Worm (Caenorhabditis elegans) whole organism, L2 larva: Measurements from ENCODE around the gene ZK1098.6.
A peak's percentile ranks its signal among the peaks of the same experiment; 100 is the strongest.

Experiments used
- C34F6.9 ChIP-seq: fragments of 150-350 bp; optimal IDR thresholded peaks from 2 replicates; lab custom pipeline; 2014; ENCODE audit warnings: missing biosample characterization, missing genetic modification characterization
- F13H6.1 ChIP-seq: sonication (generic microtip); optimal IDR thresholded peaks from 2 replicates; lab custom pipeline; 2016; ENCODE audit warnings: missing genetic modification characterization, missing compliant biosample characterization
- R02D3.7 ChIP-seq: fragments of 150-350 bp; optimal IDR thresholded peaks from 2 replicates; lab custom pipeline; 2014; ENCODE audit warnings: missing biosample characterization, missing genetic modification characterization
- Y55F3AM.14 ChIP-seq: fragments of 200-800 bp; sonication (Bioruptor generic); optimal IDR thresholded peaks from 2 replicates; lab custom pipeline; 2018; ENCODE audit warnings: mild to moderate bottlenecking, missing genetic modification characterization, missing compliant biosample characterization
- ZK546.5 ChIP-seq: sonication (generic microtip); optimal IDR thresholded peaks from 2 replicates; lab custom pipeline; 2017; ENCODE audit warnings: missing biosample characterization, missing genetic modification characterization
- alr-1 ChIP-seq: fragments of 150-350 bp; optimal IDR thresholded peaks from 2 replicates; lab custom pipeline; 2014; ENCODE audit warnings: missing biosample characterization, missing genetic modification characterization
- aly-2 ChIP-seq: fragments of 150-350 bp; optimal IDR thresholded peaks from 2 replicates; lab custom pipeline; 2014; ENCODE audit warnings: missing biosample characterization, missing genetic modification characterization
- ama-1 ChIP-seq: fragments of 150-350 bp; optimal IDR thresholded peaks from 2 replicates; lab custom pipeline; 2018; ENCODE audit warnings: inconsistent platforms
- blmp-1 ChIP-seq: sonication (generic microtip); optimal IDR thresholded peaks from 2 replicates; lab custom pipeline; 2017; ENCODE audit warnings: missing genetic modification characterization, mild to moderate bottlenecking, missing compliant biosample characterization, antibody characterized with exemption, moderate library complexity; ENCODE audit not compliant: insufficient read depth
- ceh-16 ChIP-seq: fragments of 150-350 bp; optimal IDR thresholded peaks from 2 replicates; lab custom pipeline; 2014; ENCODE audit warnings: missing biosample characterization, missing genetic modification characterization
- ceh-82 ChIP-seq: fragments of 150-350 bp; optimal IDR thresholded peaks from 2 replicates; lab custom pipeline; 2014; ENCODE audit warnings: missing biosample characterization, missing genetic modification characterization
- crh-2 ChIP-seq: sonication (generic microtip); optimal IDR thresholded peaks from 2 replicates; lab custom pipeline; 2017; ENCODE audit warnings: missing biosample characterization, missing genetic modification characterization
- dmd-4 ChIP-seq: sonication (generic microtip); optimal IDR thresholded peaks from 2 replicates; lab custom pipeline; 2017; ENCODE audit warnings: missing biosample characterization, missing genetic modification characterization
- egl-27 ChIP-seq: sonication (generic microtip); optimal IDR thresholded peaks from 3 replicates; lab custom pipeline; 2017; ENCODE audit warnings: missing biosample characterization, missing genetic modification reagents, missing genetic modification characterization
- elt-1 ChIP-seq: fragments of 150-350 bp; optimal IDR thresholded peaks from 2 replicates; lab custom pipeline; 2014; ENCODE audit warnings: missing biosample characterization, missing genetic modification characterization
- elt-3 ChIP-seq: sonication (generic microtip); optimal IDR thresholded peaks from 2 replicates; lab custom pipeline; 2017; ENCODE audit warnings: missing biosample characterization, missing genetic modification characterization
- fos-1 ChIP-seq: fragments of 150-350 bp; optimal IDR thresholded peaks from 2 replicates; lab custom pipeline; 2014; ENCODE audit warnings: missing biosample characterization, missing genetic modification characterization
- gmeb-1 ChIP-seq: fragments of 150-350 bp; optimal IDR thresholded peaks from 2 replicates; lab custom pipeline; 2014; ENCODE audit warnings: missing biosample characterization, missing genetic modification characterization
- lin-11 ChIP-seq: fragments of 150-350 bp; sonication (generic microtip); optimal IDR thresholded peaks from 2 replicates; lab custom pipeline; 2014; ENCODE audit warnings: missing biosample characterization, missing genetic modification characterization, inconsistent platforms, mixed read lengths
- lin-13 ChIP-seq: fragments of 150-350 bp; optimal IDR thresholded peaks from 2 replicates; lab custom pipeline; 2014; ENCODE audit warnings: missing biosample characterization, missing genetic modification reagents, missing genetic modification characterization
- lsy-2 ChIP-seq, 2 experiments: fragments of 150-350 bp in 1 of 2; sonication (generic microtip) in 1 of 2; optimal IDR thresholded peaks; 2 replicates each; lab custom pipeline; 2014 to 2017; ENCODE audit warnings: missing biosample characterization in 2 of 2, missing genetic modification characterization in 2 of 2
- mab-5 ChIP-seq: fragments of 150-350 bp; optimal IDR thresholded peaks from 2 replicates; lab custom pipeline; 2014; ENCODE audit warnings: missing biosample characterization, missing genetic modification characterization
- mbf-1 ChIP-seq: sonication (generic microtip); optimal IDR thresholded peaks from 2 replicates; lab custom pipeline; 2017; ENCODE audit warnings: missing biosample characterization, missing genetic modification characterization
- mdl-1 ChIP-seq, 2 experiments: fragments of 150-350 bp in 1 of 2; sonication (generic microtip) in 1 of 2; optimal IDR thresholded peaks; 2 replicates each; lab custom pipeline; 2017; ENCODE audit warnings: missing biosample characterization in 2 of 2, missing genetic modification characterization in 2 of 2
- nhr-10 ChIP-seq: sonication (generic microtip); optimal IDR thresholded peaks from 2 replicates; lab custom pipeline; 2017; ENCODE audit warnings: missing biosample characterization, missing genetic modification characterization
- nhr-11 ChIP-seq: fragments of 150-350 bp; optimal IDR thresholded peaks from 2 replicates; lab custom pipeline; 2014; ENCODE audit warnings: missing biosample characterization, missing genetic modification characterization
- nhr-12 ChIP-seq: fragments of 150-350 bp; optimal IDR thresholded peaks from 2 replicates; lab custom pipeline; 2014; ENCODE audit warnings: missing biosample characterization, missing genetic modification characterization
- nhr-129 ChIP-seq: fragments of 150-350 bp; optimal IDR thresholded peaks from 2 replicates; lab custom pipeline; 2014; ENCODE audit warnings: missing biosample characterization, missing genetic modification characterization
- nhr-21 ChIP-seq: fragments of 150-350 bp; optimal IDR thresholded peaks from 2 replicates; lab custom pipeline; 2014; ENCODE audit warnings: missing biosample characterization, missing genetic modification characterization
- nhr-23 ChIP-seq: fragments of 150-350 bp; optimal IDR thresholded peaks from 2 replicates; lab custom pipeline; 2014; ENCODE audit warnings: missing biosample characterization, missing genetic modification reagents, missing genetic modification characterization
- nhr-237 ChIP-seq: fragments of 150-350 bp; optimal IDR thresholded peaks from 2 replicates; lab custom pipeline; 2014; ENCODE audit warnings: missing biosample characterization, missing genetic modification characterization
- nhr-25 ChIP-seq: fragments of 150-350 bp; sonication (generic microtip); optimal IDR thresholded peaks from 3 replicates; lab custom pipeline; 2014; ENCODE audit warnings: missing biosample characterization, missing genetic modification characterization
- nhr-6 ChIP-seq: fragments of 150-350 bp; optimal IDR thresholded peaks from 2 replicates; lab custom pipeline; 2014; ENCODE audit warnings: missing biosample characterization, missing genetic modification characterization
- nhr-77 ChIP-seq: fragments of 150-350 bp; optimal IDR thresholded peaks from 2 replicates; lab custom pipeline; 2014; ENCODE audit warnings: missing biosample characterization, missing genetic modification characterization
- sem-4 ChIP-seq: fragments of 150-350 bp; optimal IDR thresholded peaks from 2 replicates; lab custom pipeline; 2014; ENCODE audit warnings: missing biosample characterization, missing genetic modification reagents, missing genetic modification characterization
- skn-1 ChIP-seq: sonication (generic microtip); optimal IDR thresholded peaks from 2 replicates; lab custom pipeline; 2017; ENCODE audit warnings: missing biosample characterization, missing genetic modification characterization
- sma-3 ChIP-seq: sonication (generic microtip); optimal IDR thresholded peaks from 2 replicates; lab custom pipeline; 2016; ENCODE audit warnings: missing genetic modification reagents, missing genetic modification characterization, missing compliant biosample characterization
- sma-9 ChIP-seq, 2 experiments: fragments of 150-350 bp in 1 of 2; sonication (generic microtip) in 1 of 2; optimal IDR thresholded peaks; 2 replicates each; lab custom pipeline; 2014 to 2016; ENCODE audit warnings: missing genetic modification characterization in 2 of 2, mild to moderate bottlenecking in 1 of 2, missing biosample characterization in 1 of 2, missing compliant biosample characterization in 1 of 2, missing genetic modification reagents in 1 of 2, moderate library complexity in 1 of 2
- snpc-4 ChIP-seq: fragments of 150-350 bp; optimal IDR thresholded peaks from 2 replicates; lab custom pipeline; 2014; ENCODE audit warnings: missing biosample characterization, missing genetic modification characterization
- unc-39 ChIP-seq: fragments of 150-350 bp; optimal IDR thresholded peaks from 2 replicates; lab custom pipeline; 2014; ENCODE audit warnings: missing biosample characterization, missing genetic modification characterization
- unc-55 ChIP-seq: fragments of 150-350 bp; sonication (generic microtip); optimal IDR thresholded peaks from 3 replicates; lab custom pipeline; 2014; ENCODE audit warnings: missing biosample characterization, missing genetic modification reagents, missing genetic modification characterization
- unc-62 ChIP-seq: fragments of 150-350 bp; optimal IDR thresholded peaks from 2 replicates; lab custom pipeline; 2014; ENCODE audit warnings: missing biosample characterization, missing genetic modification reagents, missing genetic modification characterization
- zag-1 ChIP-seq: fragments of 150-350 bp; optimal IDR thresholded peaks from 2 replicates; lab custom pipeline; 2014; ENCODE audit warnings: missing biosample characterization, missing genetic modification characterization
- ztf-1 ChIP-seq: fragments of 200-800 bp; sonication (Bioruptor generic); conservative IDR thresholded peaks from 2 replicates; pipeline ENCODE4 v1.3.6; 2022; ENCODE audit warnings: missing genetic modification characterization, missing compliant biosample characterization
- ztf-11 ChIP-seq: sonication (generic microtip); optimal IDR thresholded peaks from 2 replicates; lab custom pipeline; 2017; ENCODE audit warnings: missing biosample characterization, missing genetic modification characterization

Gene ZK1098.6

DNA sequence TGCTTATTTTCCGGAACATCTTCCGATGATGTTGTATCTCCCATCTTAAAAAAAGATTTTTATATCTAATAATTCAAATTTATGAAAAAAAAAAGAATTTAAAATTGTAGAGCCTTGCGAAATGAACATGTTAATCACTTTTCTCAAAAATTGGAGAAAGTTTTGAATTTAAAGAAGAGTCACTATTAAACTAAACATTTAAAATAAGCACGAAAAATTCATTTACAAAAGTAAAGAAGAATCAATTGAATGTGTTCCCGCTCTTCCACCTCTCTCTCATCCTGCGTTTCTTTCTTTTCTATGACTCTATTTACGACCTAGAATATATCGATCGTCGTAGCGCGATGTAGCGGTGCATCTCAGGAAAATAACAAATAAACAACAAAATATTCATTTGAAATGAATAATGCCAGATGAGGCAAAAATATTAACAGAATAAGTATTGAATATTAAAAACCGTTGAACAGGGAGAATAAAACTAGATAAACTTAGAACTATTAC is 11.8 kb downstream of the ZK1098.6 start, which contains the start of gene ZK1098.3:
Gene ZK1098.3 (minus strand): TSS at position 51 of the 501 bp plus-strand sequence.
- TF ChIP-seq lin-13 (GFP tag; lab: Kevin White, UChicago) (peak; percentile 16), ztf-11 (tag; lab: Kevin White, UChicago) (no peak), ceh-16 (tag; lab: Kevin White, UChicago) (no peak), ama-1 (lab: Kevin White, UChicago) (no peak), blmp-1 (tag; lab: Kevin White, UChicago) (no peak), snpc-4 (tag; lab: Kevin White, UChicago) (no peak), alr-1 (tag; lab: Kevin White, UChicago) (no peak), sma-9 (GFP tag; optimal IDR thresholded peaks at IDR 0.05; lab: Kevin White, UChicago) (no peak), sma-9 (tag; optimal IDR thresholded peaks at IDR 0.05; lab: Kevin White, UChicago) (no peak), Y55F3AM.14 (GFP tag; lab: Kevin White, UChicago) (no peak), unc-62 (GFP tag; lab: Kevin White, UChicago) (no peak), unc-39 (no peak), mdl-1 (tag; optimal IDR thresholded peaks at IDR 0.05; lab: Kevin White, UChicago) (no peak), unc-55 (GFP tag; lab: Kevin White, UChicago) (peak; percentile 51), mbf-1 (tag; lab: Kevin White, UChicago) (no peak), nhr-11 (tag; lab: Kevin White, UChicago) (no peak), fos-1 (tag; lab: Kevin White, UChicago) (no peak), sma-3 (GFP tag; lab: Kevin White, UChicago) (no peak), skn-1 (tag; lab: Kevin White, UChicago) (no peak), zag-1 (tag; lab: Kevin White, UChicago) (no peak), lsy-2 (tag; optimal IDR thresholded peaks at IDR 0.05; lab: Kevin White, UChicago) (peak in 1 of 2 experiments; percentile 60), C34F6.9 (peak; percentile 65), nhr-237 (tag; lab: Kevin White, UChicago) (no peak), nhr-25 (no peak), nhr-6 (tag; lab: Kevin White, UChicago) (no peak), mab-5 (tag; lab: Kevin White, UChicago) (no peak), aly-2 (tag; lab: Kevin White, UChicago) (no peak), egl-27 (tag; lab: Kevin White, UChicago) (no peak), nhr-12 (tag; lab: Kevin White, UChicago) (no peak), nhr-129 (no peak), F13H6.1 (tag; lab: Kevin White, UChicago) (no peak), nhr-23 (no peak), gmeb-1 (tag; lab: Kevin White, UChicago) (no peak)

DNA sequence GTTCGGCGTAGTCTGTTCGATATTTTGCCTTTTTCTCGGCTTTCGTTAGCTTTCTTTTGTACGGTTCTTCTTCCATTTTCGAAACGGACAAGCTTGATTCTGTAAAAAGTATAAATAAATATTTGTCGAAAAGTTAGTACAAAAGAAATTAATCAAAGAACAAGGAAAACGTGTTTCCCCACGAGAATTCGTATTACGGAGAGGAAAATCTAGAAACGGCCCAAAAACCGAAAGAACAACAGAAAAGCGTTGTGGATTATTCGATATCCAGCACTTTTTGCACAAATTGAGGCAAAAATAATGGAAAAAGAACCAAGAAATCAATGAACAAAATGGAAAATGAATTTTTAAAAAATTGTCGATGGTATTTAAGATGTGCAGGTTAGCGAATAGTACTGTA is 15.3 kb downstream of the ZK1098.6 start, which contains the start of gene mut-7:
Gene mut-7 (minus strand): TSS at position 101 of the 400 bp plus-strand sequence.
- no peak for TF ChIP-seq sem-4 (tag; lab: Kevin White, UChicago)
- TF ChIP-seq nhr-237 (tag; lab: Kevin White, UChicago): no peak

DNA sequence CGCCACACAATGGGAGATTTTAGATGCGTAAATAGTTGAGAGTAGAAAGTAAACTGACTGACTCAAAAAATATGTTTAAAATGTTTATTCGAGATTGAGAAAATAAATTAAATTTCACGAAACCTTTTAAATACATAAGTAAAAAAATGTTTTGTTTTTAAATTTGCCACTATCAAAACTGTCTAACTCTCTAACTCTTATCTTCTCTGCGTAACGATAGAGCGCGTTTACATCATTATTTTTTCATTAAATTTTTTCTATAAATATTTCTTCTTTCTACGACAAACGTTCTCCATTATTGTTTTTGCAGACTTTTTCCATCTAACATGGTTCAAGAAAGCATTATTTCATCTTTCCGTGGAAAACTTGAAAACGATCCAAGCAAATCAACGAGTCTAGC is 15.9 kb downstream of the ZK1098.6 start, which contains the start of gene eif-2Balpha:
Gene eif-2Balpha (plus strand): TSS at position 304 of the 400 bp plus-strand sequence.
- no peak for TF ChIP-seq mab-5 (tag; lab: Kevin White, UChicago)
- TF ChIP-seq elt-1: no peak
- no peak for TF ChIP-seq ztf-1 (GFP tag; lab: Robert Waterston, UW)
- no peak for TF ChIP-seq nhr-129
- TF ChIP-seq blmp-1 (tag; lab: Kevin White, UChicago): no peak
- no peak for TF ChIP-seq mbf-1 (tag; lab: Kevin White, UChicago)
- no peak for TF ChIP-seq ZK546.5 (tag; lab: Kevin White, UChicago)
- TF ChIP-seq snpc-4 (tag; lab: Kevin White, UChicago): no peak
- no peak for TF ChIP-seq nhr-237 (tag; lab: Kevin White, UChicago)
- TF ChIP-seq lin-11: no peak
- TF ChIP-seq ceh-16 (tag; lab: Kevin White, UChicago): no peak
- peak; percentile 51 for TF ChIP-seq gmeb-1 (tag; lab: Kevin White, UChicago)
- peak; percentile 83 for TF ChIP-seq C34F6.9
- TF ChIP-seq alr-1 (tag; lab: Kevin White, UChicago): no peak
- no peak for TF ChIP-seq ztf-11 (tag; lab: Kevin White, UChicago)
- TF ChIP-seq nhr-25: no peak
- TF ChIP-seq zag-1 (tag; lab: Kevin White, UChicago): no peak
- TF ChIP-seq unc-62 (GFP tag; lab: Kevin White, UChicago): no peak
- TF ChIP-seq sem-4 (tag; lab: Kevin White, UChicago): no peak
- TF ChIP-seq nhr-21 (tag; lab: Kevin White, UChicago): no peak
- TF ChIP-seq elt-3 (tag; lab: Kevin White, UChicago): no peak
- TF ChIP-seq Y55F3AM.14 (GFP tag; lab: Kevin White, UChicago): no peak
- TF ChIP-seq lsy-2 (tag; optimal IDR thresholded peaks at IDR 0.05; lab: Kevin White, UChicago): peak; percentile 32 to 83
- no peak for TF ChIP-seq nhr-11 (tag; lab: Kevin White, UChicago)
- no peak for TF ChIP-seq R02D3.7
- no peak for TF ChIP-seq ceh-82 (tag; lab: Kevin White, UChicago)
- no peak for TF ChIP-seq nhr-10 (tag; lab: Kevin White, UChicago)
- TF ChIP-seq nhr-12 (tag; lab: Kevin White, UChicago): no peak
- no peak for TF ChIP-seq nhr-77 (tag; lab: Kevin White, UChicago)
- no peak for TF ChIP-seq sma-9 (GFP tag; optimal IDR thresholded peaks at IDR 0.05; lab: Kevin White, UChicago)
- no peak for TF ChIP-seq sma-9 (tag; optimal IDR thresholded peaks at IDR 0.05; lab: Kevin White, UChicago)
- no peak for TF ChIP-seq mdl-1 (tag; optimal IDR thresholded peaks at IDR 0.05; lab: Kevin White, UChicago)
- no peak for TF ChIP-seq dmd-4
- no peak for TF ChIP-seq skn-1 (tag; lab: Kevin White, UChicago)
- TF ChIP-seq unc-55 (GFP tag; lab: Kevin White, UChicago): peak; percentile 89
- no peak for TF ChIP-seq nhr-6 (tag; lab: Kevin White, UChicago)
- peak; percentile 16 for TF ChIP-seq crh-2 (tag; lab: Kevin White, UChicago)
